ENCODE assay signal across 2 fruit fly cellular contexts in genomic region chr2L:505009-505408, dm6.
TF ChIP-seq lines count a peak whose summit lies in the region.

No protein-coding gene starts in this region.

- no peak for TF ChIP-seq CTCF in whole organism, embryonic (GFP tag; optimal IDR thresholded peaks at IDR 0.05; lab: Kevin White, UChicago)

TF ChIP-seq in whole organism, embryonic, 481 proteins besides CTCF, POLR2A, EP300 and RAD21:
- TF ChIP-seq gcm (GFP tag; optimal IDR thresholded peaks at IDR 0.05; lab: Kevin White, UChicago) (peak; percentile 85), GATAe (GFP tag; conservative IDR thresholded peaks at IDR 0.05; lab: Robert Waterston, UW) (peak; percentile 66), Nf-YB (GFP tag; optimal IDR thresholded peaks at IDR 0.05; lab: Kevin White, UChicago) (peak; percentile 93), Kr (GFP tag; optimal IDR thresholded peaks at IDR 0.05; lab: Kevin White, UChicago) (no peak), Asciz (GFP tag; optimal IDR thresholded peaks at IDR 0.05; lab: Kevin White, UChicago) (no peak), gsb-n (tag; optimal IDR thresholded peaks at IDR 0.05; lab: Kevin White, UChicago) (no peak), Ets65A (GFP tag; lab: Kevin White, UChicago) (peak; percentile 7), salm (tag; optimal IDR thresholded peaks at IDR 0.05; lab: Kevin White, UChicago) (no peak), ssp (GFP tag; IDR thresholded peaks at IDR 0.05; lab: Robert Waterston, UW) (no peak), grn (GFP tag; optimal IDR thresholded peaks at IDR 0.05; lab: Kevin White, UChicago) (peak; percentile 54), Camta (GFP tag; optimal IDR thresholded peaks at IDR 0.05; lab: Kevin White, UChicago) (no peak), Nf-YC (tag; optimal IDR thresholded peaks at IDR 0.05; lab: Kevin White, UChicago) (peak; percentile 92), wdn (GFP tag; IDR thresholded peaks at IDR 0.05; lab: Robert Waterston, UW) (no peak)
TF ChIP-seq in whole organism, embryonic: peak in this region for 6.

TF ChIP-seq in whole organism, prepupa, 60 proteins besides CTCF, POLR2A, EP300 and RAD21:
- TF ChIP-seq CG10631 (GFP tag; optimal IDR thresholded peaks at IDR 0.05; lab: Kevin White, UChicago) (no peak), svp (GFP tag; lab: Kevin White, UChicago) (peak; percentile 1), Lpt (GFP tag; optimal IDR thresholded peaks at IDR 0.05; lab: Kevin White, UChicago) (no peak), lz (GFP tag; optimal IDR thresholded peaks at IDR 0.05; lab: Kevin White, UChicago) (no peak)
